In the genomic region with DNA sequence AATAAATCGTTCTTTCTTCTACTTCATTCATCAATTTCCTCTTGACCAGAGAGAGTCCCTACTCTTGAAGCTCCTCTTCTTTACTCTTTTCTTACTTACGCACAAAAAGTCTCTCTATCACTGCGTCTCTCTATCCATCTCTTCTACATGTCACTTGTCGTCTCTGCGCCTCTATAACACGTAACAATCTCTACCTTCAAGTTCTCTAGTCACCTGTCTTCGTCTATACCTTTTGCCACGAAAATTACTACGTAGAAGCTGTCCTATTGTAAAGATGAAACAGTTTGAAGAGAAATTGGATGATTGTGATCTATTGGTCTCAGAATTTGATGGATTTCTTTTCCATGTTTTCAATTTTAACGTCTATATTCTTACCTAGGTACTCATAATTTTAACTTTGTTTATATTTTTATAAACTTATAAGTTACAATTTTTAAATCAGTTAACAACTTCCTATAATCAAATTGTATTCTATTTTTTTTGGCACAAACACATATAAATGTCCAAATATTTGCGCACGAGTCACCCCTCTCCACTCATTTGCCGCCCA, we compare ENCODE assay signal across 5 worm cellular contexts.
A peak's percentile ranks its signal among the peaks of the same experiment; 100 is the strongest.
TF ChIP-seq lines count a peak whose summit lies in the region.

A gene (plus strand): TSS at position 500 of the 550 bp plus-strand sequence.

TF ChIP-seq in whole organism, L1 larva, 84 proteins besides CTCF, POLR2A, EP300 and RAD21 (continued from another document and continues in another):
- TF ChIP-seq tlp-1 (tag; optimal IDR thresholded peaks at IDR 0.05; lab: Kevin White, UChicago) (no peak), nhr-84 (tag; optimal IDR thresholded peaks at IDR 0.05; lab: Kevin White, UChicago) (no peak), unc-86 (tag; optimal IDR thresholded peaks at IDR 0.05; lab: Kevin White, UChicago) (no peak), dpl-1 (GFP tag; optimal IDR thresholded peaks at IDR 0.05; lab: Kevin White, UChicago) (peak in 2 of 3 experiments; percentile 11 to 30), xbp-1 (tag; optimal IDR thresholded peaks at IDR 0.05; lab: Kevin White, UChicago) (peak; percentile 44), zip-4 (GFP tag; optimal IDR thresholded peaks at IDR 0.05; lab: Kevin White, UChicago) (no peak), irx-1 (tag; optimal IDR thresholded peaks at IDR 0.05; lab: Kevin White, UChicago) (peak; percentile 9), ceh-63 (GFP tag; optimal IDR thresholded peaks at IDR 0.05; lab: Kevin White, UChicago) (no peak), zag-1 (tag; optimal IDR thresholded peaks at IDR 0.05; lab: Kevin White, UChicago) (no peak), nhr-28 (tag; optimal IDR thresholded peaks at IDR 0.05; lab: Kevin White, UChicago) (no peak), F16B12.6 (tag; optimal IDR thresholded peaks at IDR 0.05; lab: Kevin White, UChicago) (no peak), lir-3 (tag; optimal IDR thresholded peaks at IDR 0.05; lab: Kevin White, UChicago; ENCODE audit: poor library complexity) (peak; percentile 22), lin-15B (tag; optimal IDR thresholded peaks at IDR 0.05; lab: Kevin White, UChicago) (no peak), elt-2 (tag; optimal IDR thresholded peaks at IDR 0.05; lab: Kevin White, UChicago) (no peak), hlh-4 (tag; optimal IDR thresholded peaks at IDR 0.05; lab: Kevin White, UChicago) (no peak), pax-3 (tag; optimal IDR thresholded peaks at IDR 0.05; lab: Kevin White, UChicago) (no peak), nhr-19 (GFP tag; conservative IDR thresholded peaks at IDR 0.05; lab: Robert Waterston, UW) (peak; percentile 52), nhr-11 (tag; optimal IDR thresholded peaks at IDR 0.05; lab: Kevin White, UChicago) (no peak), pag-3 (tag; optimal IDR thresholded peaks at IDR 0.05; lab: Kevin White, UChicago; ENCODE audit: borderline replicate concordance, insufficient read depth) (no peak), snpc-4 (tag; optimal IDR thresholded peaks at IDR 0.05; lab: Kevin White, UChicago) (no peak), nhr-85 (tag; lab: Kevin White, UChicago) (peak; percentile 80), ztf-4 (tag; optimal IDR thresholded peaks at IDR 0.05; lab: Kevin White, UChicago) (no peak), tbx-2 (tag; optimal IDR thresholded peaks at IDR 0.05; lab: Kevin White, UChicago) (peak; percentile 22), nhr-71 (tag; optimal IDR thresholded peaks at IDR 0.05; lab: Kevin White, UChicago) (peak; percentile 76), nhr-47 (tag; optimal IDR thresholded peaks at IDR 0.05; lab: Kevin White, UChicago) (peak; percentile 26)

TF ChIP-seq in whole organism, L2 larva, 48 proteins besides CTCF, POLR2A, EP300 and RAD21 (continued from another document and continues in another):
- peak in 1 of 2 experiments; percentile 70 for TF ChIP-seq lsy-2 (tag; optimal IDR thresholded peaks at IDR 0.05; lab: Kevin White, UChicago)
- TF ChIP-seq ztf-4 (tag; optimal IDR thresholded peaks at IDR 0.05; lab: Kevin White, UChicago), result no peak
- TF ChIP-seq lin-11 (tag; optimal IDR thresholded peaks at IDR 0.05; lab: Kevin White, UChicago), result no peak
- TF ChIP-seq gmeb-1 (tag; optimal IDR thresholded peaks at IDR 0.05; lab: Kevin White, UChicago), result no peak
- TF ChIP-seq fos-1 (tag; optimal IDR thresholded peaks at IDR 0.05; lab: Kevin White, UChicago), result peak; percentile 45
- no peak for TF ChIP-seq ztf-1 (GFP tag; conservative IDR thresholded peaks at IDR 0.05; lab: Robert Waterston, UW)
- peak; percentile 64 for TF ChIP-seq C34F6.9 (tag; optimal IDR thresholded peaks at IDR 0.05; lab: Kevin White, UChicago)
- no peak for TF ChIP-seq skn-1 (tag; optimal IDR thresholded peaks at IDR 0.05; lab: Kevin White, UChicago)
- no peak for TF ChIP-seq nhr-23 (tag; optimal IDR thresholded peaks at IDR 0.05; lab: Kevin White, UChicago)
- no peak for TF ChIP-seq nhr-77 (tag; optimal IDR thresholded peaks at IDR 0.05; lab: Kevin White, UChicago)
- TF ChIP-seq ztf-11 (tag; optimal IDR thresholded peaks at IDR 0.05; lab: Kevin White, UChicago), result no peak
- peak; percentile 52 for TF ChIP-seq sma-9 (GFP tag; optimal IDR thresholded peaks at IDR 0.05; lab: Kevin White, UChicago)
- TF ChIP-seq sma-9 (tag; optimal IDR thresholded peaks at IDR 0.05; lab: Kevin White, UChicago), result no peak
- TF ChIP-seq aly-2 (tag; optimal IDR thresholded peaks at IDR 0.05; lab: Kevin White, UChicago), result no peak
- TF ChIP-seq mbf-1 (tag; optimal IDR thresholded peaks at IDR 0.05; lab: Kevin White, UChicago), result no peak
- TF ChIP-seq mab-5 (tag; optimal IDR thresholded peaks at IDR 0.05; lab: Kevin White, UChicago), result no peak
- no peak for TF ChIP-seq nhr-11 (tag; optimal IDR thresholded peaks at IDR 0.05; lab: Kevin White, UChicago)
- TF ChIP-seq nhr-6 (tag; optimal IDR thresholded peaks at IDR 0.05; lab: Kevin White, UChicago), result no peak
- no peak for TF ChIP-seq ceh-82 (tag; optimal IDR thresholded peaks at IDR 0.05; lab: Kevin White, UChicago)
- no peak for TF ChIP-seq mdl-1 (tag; optimal IDR thresholded peaks at IDR 0.05; lab: Kevin White, UChicago)
- TF ChIP-seq F13H6.1 (tag; optimal IDR thresholded peaks at IDR 0.05; lab: Kevin White, UChicago), result peak; percentile 47
- no peak for TF ChIP-seq Y55F3AM.14 (GFP tag; optimal IDR thresholded peaks at IDR 0.05; lab: Kevin White, UChicago)
- TF ChIP-seq alr-1 (tag; optimal IDR thresholded peaks at IDR 0.05; lab: Kevin White, UChicago), result no peak
- no peak for TF ChIP-seq lin-39 (tag; optimal IDR thresholded peaks at IDR 0.05; lab: Kevin White, UChicago)
- TF ChIP-seq nhr-237 (tag; optimal IDR thresholded peaks at IDR 0.05; lab: Kevin White, UChicago), result no peak
- TF ChIP-seq ama-1 (optimal IDR thresholded peaks at IDR 0.05; lab: Kevin White, UChicago), result no peak
- TF ChIP-seq crh-2 (tag; optimal IDR thresholded peaks at IDR 0.05; lab: Kevin White, UChicago), result peak; percentile 78

TF ChIP-seq in whole organism, L3 larva, 47 proteins besides CTCF, POLR2A, EP300 and RAD21 (continued from another document):
- peak; percentile 41 for TF ChIP-seq pha-4 (tag; optimal IDR thresholded peaks at IDR 0.05; lab: Kevin White, UChicago)
- no peak for TF ChIP-seq nhr-25 (tag; optimal IDR thresholded peaks at IDR 0.05; lab: Kevin White, UChicago)
- peak; percentile 36 for TF ChIP-seq skn-1 (tag; optimal IDR thresholded peaks at IDR 0.05; lab: Kevin White, UChicago)
- peak; percentile 1 for TF ChIP-seq lin-15B (tag; optimal IDR thresholded peaks at IDR 0.05; lab: Kevin White, UChicago)
- peak; percentile 1 for TF ChIP-seq snpc-4 (tag; optimal IDR thresholded peaks at IDR 0.05; lab: Kevin White, UChicago)
- TF ChIP-seq aly-2 (tag; optimal IDR thresholded peaks at IDR 0.05; lab: Kevin White, UChicago), result no peak

TF ChIP-seq in whole organism, L4 larva, 104 proteins besides CTCF, POLR2A, EP300 and RAD21 (continued from another document):
- TF ChIP-seq ces-1 (GFP tag; optimal IDR thresholded peaks at IDR 0.05; lab: Kevin White, UChicago), result no peak
- TF ChIP-seq mep-1 (tag; optimal IDR thresholded peaks at IDR 0.05; lab: Kevin White, UChicago), result peak; percentile 66
- TF ChIP-seq mes-2 (tag; optimal IDR thresholded peaks at IDR 0.05; lab: Kevin White, UChicago; ENCODE audit: poor library complexity, severe bottlenecking), result no peak
- TF ChIP-seq hif-1 (tag; optimal IDR thresholded peaks at IDR 0.05; lab: Kevin White, UChicago), result peak in 1 of 2 experiments; percentile 32
- TF ChIP-seq set-16 (GFP tag; IDR thresholded peaks at IDR 0.05; lab: Robert Waterston, UW), result no peak
- TF ChIP-seq T20F7.1 (GFP tag; optimal IDR thresholded peaks at IDR 0.05; lab: Kevin White, UChicago), result peak; percentile 27
- TF ChIP-seq madf-9 (GFP tag; conservative IDR thresholded peaks at IDR 0.05; lab: Robert Waterston, UW), result no peak
- no peak for TF ChIP-seq sdz-12 (GFP tag; optimal IDR thresholded peaks at IDR 0.05; lab: Kevin White, UChicago)
- no peak for TF ChIP-seq unc-62 (GFP tag; optimal IDR thresholded peaks at IDR 0.05 in 1 of 2; lab: Kevin White, UChicago)
- TF ChIP-seq unc-62 (tag; optimal IDR thresholded peaks at IDR 0.05; lab: Kevin White, UChicago), result no peak
- TF ChIP-seq F49E8.2 (tag; optimal IDR thresholded peaks at IDR 0.05; lab: Kevin White, UChicago; ENCODE audit: borderline replicate concordance), result no peak
- TF ChIP-seq Y48G9A.11 (GFP tag; IDR thresholded peaks at IDR 0.05; lab: Robert Waterston, UW), result no peak
- no peak for TF ChIP-seq snpc-1.2 (GFP tag; IDR thresholded peaks at IDR 0.05; lab: Robert Waterston, UW)
- peak; percentile 81 for TF ChIP-seq hlh-30 (tag; optimal IDR thresholded peaks at IDR 0.05; lab: Kevin White, UChicago; ENCODE audit: insufficient read depth)
- TF ChIP-seq hmg-1.1 (GFP tag; IDR thresholded peaks at IDR 0.05; lab: Robert Waterston, UW), result peak; percentile 54; the same call in 1 of the 2 replicates
- peak; percentile 45 for TF ChIP-seq dmd-6 (GFP tag; IDR thresholded peaks at IDR 0.05; lab: Robert Waterston, UW)
- no peak for TF ChIP-seq Y5F2A.4 (GFP tag; optimal IDR thresholded peaks at IDR 0.05; lab: Kevin White, UChicago)
- no peak for TF ChIP-seq mxl-2 (GFP tag; conservative IDR thresholded peaks at IDR 0.05; lab: Robert Waterston, UW)
- TF ChIP-seq duxl-1 (tag; optimal IDR thresholded peaks at IDR 0.05; lab: Kevin White, UChicago; ENCODE audit: poor library complexity), result no peak
- no peak for TF ChIP-seq nhr-42 (GFP tag; IDR thresholded peaks at IDR 0.05; lab: Robert Waterston, UW)
- TF ChIP-seq nhr-41 (GFP tag; IDR thresholded peaks at IDR 0.05; lab: Robert Waterston, UW), result no peak
- TF ChIP-seq ceh-32 (tag; optimal IDR thresholded peaks at IDR 0.05; lab: Kevin White, UChicago; ENCODE audit: poor library complexity), result no peak
- TF ChIP-seq lin-29 (GFP tag; IDR thresholded peaks at IDR 0.05; lab: Robert Waterston, UW), result no peak
- peak in 1 of 2 experiments; percentile 40 for TF ChIP-seq mdl-1 (tag; optimal IDR thresholded peaks at IDR 0.05; lab: Kevin White, UChicago)
- TF ChIP-seq egl-43 (GFP tag; IDR thresholded peaks at IDR 0.05; lab: Robert Waterston, UW), result no peak
- peak; percentile 53 for TF ChIP-seq nhr-28 (tag; optimal IDR thresholded peaks at IDR 0.05; lab: Kevin White, UChicago)
- TF ChIP-seq mdt-29 (GFP tag; IDR thresholded peaks at IDR 0.05; lab: Robert Waterston, UW), result no peak
- TF ChIP-seq pqm-1 (tag; optimal IDR thresholded peaks at IDR 0.05; lab: Kevin White, UChicago), result no peak
- TF ChIP-seq ceh-44 (GFP tag; IDR thresholded peaks at IDR 0.05; lab: Robert Waterston, UW), result no peak
- TF ChIP-seq nhr-11 (tag; optimal IDR thresholded peaks at IDR 0.05; lab: Kevin White, UChicago), result peak; percentile 20
- TF ChIP-seq lin-13 (GFP tag; optimal IDR thresholded peaks at IDR 0.05; lab: Kevin White, UChicago), result peak; percentile 21

TF ChIP-seq in whole organism, late embryonic, 69 proteins besides CTCF, POLR2A, EP300 and RAD21 (continued from another document):
- TF ChIP-seq pha-4 (tag; optimal IDR thresholded peaks at IDR 0.05; lab: Kevin White, UChicago) (no peak), hlh-30 (tag; optimal IDR thresholded peaks at IDR 0.05; lab: Kevin White, UChicago; ENCODE audit: insufficient read depth) (peak; percentile 12), zip-5 (tag; optimal IDR thresholded peaks at IDR 0.05; lab: Kevin White, UChicago) (no peak), ceh-18 (tag; optimal IDR thresholded peaks at IDR 0.05; lab: Kevin White, UChicago) (no peak), fkh-6 (tag; optimal IDR thresholded peaks at IDR 0.05; lab: Kevin White, UChicago) (no peak), nfya-1 (tag; optimal IDR thresholded peaks at IDR 0.05; lab: Kevin White, UChicago) (peak; percentile 28), ceh-34 (tag; optimal IDR thresholded peaks at IDR 0.05; lab: Kevin White, UChicago) (peak; percentile 35)
